Worm (Caenorhabditis elegans) whole organism, mixed stage, embryonic: ENCODE measurements around the gene fbxb-18.

Experiments used
- M03D4.4 ChIP-seq: sonication (generic microtip); optimal IDR thresholded peaks from 2 replicates; lab custom pipeline; 2017; ENCODE audit warnings: mild to moderate bottlenecking, missing genetic modification characterization, missing compliant biosample characterization
- ceh-39 ChIP-seq: fragments of 150-350 bp; optimal IDR thresholded peaks from 2 replicates; lab custom pipeline; 2014; ENCODE audit warnings: missing biosample characterization, missing genetic modification characterization
- ceh-43 ChIP-seq: fragments of 200-800 bp; sonication (Bioruptor generic); optimal IDR thresholded peaks from 2 replicates; lab custom pipeline; 2018; ENCODE audit warnings: mild to moderate bottlenecking, missing genetic modification characterization, moderate library complexity, missing compliant biosample characterization
- ceh-83 ChIP-seq: fragments of 200-800 bp; sonication (Bioruptor generic); optimal IDR thresholded peaks from 2 replicates; lab custom pipeline; 2018; ENCODE audit warnings: mild to moderate bottlenecking, missing genetic modification characterization, missing compliant biosample characterization
- ces-1 ChIP-seq: fragments of 150-350 bp; optimal IDR thresholded peaks from 2 replicates; lab custom pipeline; 2014; ENCODE audit warnings: missing biosample characterization, missing genetic modification reagents, missing genetic modification characterization
- cnd-1 ChIP-seq: fragments of 200-800 bp; sonication (Bioruptor generic); optimal IDR thresholded peaks from 2 replicates; lab custom pipeline; 2018; ENCODE audit warnings: mild to moderate bottlenecking, missing genetic modification characterization, missing compliant biosample characterization
- drap-1 ChIP-seq: fragments of 200-800 bp; sonication (Bioruptor generic); optimal IDR thresholded peaks from 3 replicates; lab custom pipeline; 2018; ENCODE audit warnings: mild to moderate bottlenecking, missing genetic modification characterization, missing compliant biosample characterization
- elt-1 ChIP-seq: sonication (generic microtip); optimal IDR thresholded peaks from 2 replicates; lab custom pipeline; 2017; ENCODE audit warnings: missing genetic modification characterization, mild to moderate bottlenecking, missing compliant biosample characterization, antibody characterized with exemption, moderate library complexity, borderline replicate concordance; ENCODE audit not compliant: insufficient read depth
- elt-3 ChIP-seq: fragments of 150-350 bp; optimal IDR thresholded peaks from 2 replicates; lab custom pipeline; 2014; ENCODE audit warnings: missing biosample characterization, missing genetic modification characterization
- flh-1 ChIP-seq: fragments of 200-800 bp; sonication (Bioruptor generic); optimal IDR thresholded peaks from 2 replicates; lab custom pipeline; 2018; ENCODE audit warnings: mild to moderate bottlenecking, missing genetic modification characterization, moderate library complexity, missing compliant biosample characterization
- ham-2 ChIP-seq: fragments of 200-800 bp; sonication (Bioruptor generic); optimal IDR thresholded peaks from 2 replicates; lab custom pipeline; 2018; ENCODE audit warnings: mild to moderate bottlenecking, missing genetic modification characterization, missing compliant biosample characterization
- lin-32 ChIP-seq: fragments of 200-800 bp; sonication (Bioruptor generic); optimal IDR thresholded peaks from 2 replicates; lab custom pipeline; 2018; ENCODE audit warnings: mild to moderate bottlenecking, missing genetic modification characterization, missing compliant biosample characterization
- lsy-2 ChIP-seq: fragments of 150-350 bp; optimal IDR thresholded peaks from 2 replicates; lab custom pipeline; 2014; ENCODE audit warnings: missing biosample characterization, missing genetic modification characterization
- mab-5 ChIP-seq: fragments of 150-350 bp; optimal IDR thresholded peaks from 2 replicates; lab custom pipeline; 2014; ENCODE audit warnings: missing biosample characterization, missing genetic modification characterization
- mep-1 ChIP-seq: fragments of 150-350 bp; optimal IDR thresholded peaks from 2 replicates; lab custom pipeline; 2017; ENCODE audit warnings: missing biosample characterization, missing genetic modification reagents, missing genetic modification characterization, inconsistent platforms
- mls-2 ChIP-seq: sonication (generic microtip); optimal IDR thresholded peaks from 2 replicates; lab custom pipeline; 2016; ENCODE audit warnings: mild to moderate bottlenecking, missing genetic modification characterization, moderate library complexity, missing compliant biosample characterization
- nhr-2 ChIP-seq: fragments of 150-350 bp; optimal IDR thresholded peaks from 2 replicates; lab custom pipeline; 2014; ENCODE audit warnings: missing biosample characterization, missing genetic modification characterization
- nhr-237 ChIP-seq: fragments of 150-350 bp; optimal IDR thresholded peaks from 2 replicates; lab custom pipeline; 2014; ENCODE audit warnings: missing biosample characterization, missing genetic modification characterization
- nhr-28 ChIP-seq: fragments of 150-350 bp; optimal IDR thresholded peaks from 2 replicates; lab custom pipeline; 2014; ENCODE audit warnings: missing biosample characterization, missing genetic modification characterization
- nhr-76 ChIP-seq: sonication (generic microtip); optimal IDR thresholded peaks from 2 replicates; lab custom pipeline; 2017; ENCODE audit warnings: missing biosample characterization, missing genetic modification characterization
- pha-4 ChIP-seq: fragments of 150-350 bp; optimal IDR thresholded peaks from 2 replicates; lab custom pipeline; 2018; ENCODE audit warnings: missing biosample characterization, missing genetic modification reagents, missing genetic modification characterization
- sem-2 ChIP-seq: fragments of 200-800 bp; sonication (Bioruptor generic); optimal IDR thresholded peaks from 2 replicates; lab custom pipeline; 2018; ENCODE audit warnings: mild to moderate bottlenecking, missing genetic modification characterization, missing compliant biosample characterization
- snpc-4 ChIP-seq: fragments of 150-350 bp; optimal IDR thresholded peaks from 2 replicates; lab custom pipeline; 2014; ENCODE audit warnings: missing biosample characterization, missing genetic modification characterization
- sptf-1 ChIP-seq: sonication (generic microtip); optimal IDR thresholded peaks from 2 replicates; lab custom pipeline; 2017; ENCODE audit warnings: mild to moderate bottlenecking, missing genetic modification characterization, moderate library complexity, missing compliant biosample characterization
- unc-120 ChIP-seq: sonication (generic microtip); optimal IDR thresholded peaks from 2 replicates; lab custom pipeline; 2017; ENCODE audit warnings: missing genetic modification characterization, missing compliant biosample characterization; ENCODE audit not compliant: poor library complexity, severe bottlenecking
- unc-62 ChIP-seq: fragments of 150-350 bp; optimal IDR thresholded peaks from 2 replicates; lab custom pipeline; 2014; ENCODE audit warnings: missing biosample characterization, missing genetic modification reagents, missing genetic modification characterization
- zip-8 ChIP-seq: fragments of 150-350 bp; optimal IDR thresholded peaks from 2 replicates; lab custom pipeline; 2014; ENCODE audit warnings: missing biosample characterization, missing genetic modification characterization

Gene fbxb-18

DNA sequence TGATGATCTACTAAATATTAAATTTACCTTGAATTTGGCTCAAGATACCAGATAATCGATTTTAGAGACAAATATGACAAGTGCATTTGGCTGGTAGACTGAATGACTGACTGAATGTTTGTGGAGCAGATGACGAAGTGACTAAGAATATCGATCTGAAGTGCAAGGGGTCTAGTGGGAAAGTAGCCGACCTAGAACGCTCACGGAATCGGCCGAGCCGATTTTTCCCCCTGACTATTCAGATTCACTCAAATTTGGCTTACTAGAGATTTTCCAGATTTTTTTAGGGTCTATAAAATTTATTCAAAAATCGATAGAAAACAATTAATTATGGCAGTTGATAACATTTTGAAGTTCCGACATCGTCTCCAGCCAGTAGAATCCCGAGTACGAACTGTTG lies 5.8 kb upstream of the fbxb-18 start, which contains the start of gene fbxc-26:
Gene fbxc-26, minus strand, starts transcription at position 101 of the 400 bp plus-strand sequence.
- TF ChIP-seq zip-8 (tag; lab: Kevin White, UChicago) (no peak), nhr-76 (no peak), unc-62 (no peak), sptf-1 (tag; lab: Kevin White, UChicago) (no peak), M03D4.4 (tag; lab: Kevin White, UChicago) (no peak), nhr-28 (tag; lab: Kevin White, UChicago) (no peak), elt-1 (tag; lab: Kevin White, UChicago) (no peak), lsy-2 (tag; lab: Kevin White, UChicago) (no peak), cnd-1 (no peak), ceh-39 (tag; lab: Kevin White, UChicago) (no peak), mab-5 (tag; lab: Kevin White, UChicago) (no peak), elt-3 (tag; lab: Kevin White, UChicago) (no peak), flh-1 (GFP tag; lab: Kevin White, UChicago) (no peak), mls-2 (no peak)

- no peak for TF ChIP-seq lin-32
These were observed 4.1 kb upstream of the fbxb-18 start, which contains the start of gene fbxc-21 for ce11 chrII:1692827-1693226. Gene fbxc-21 (minus strand): TSS chrII:1692927.

- TF ChIP-seq snpc-4 (tag; lab: Kevin White, UChicago) (no peak), ces-1 (GFP tag; lab: Kevin White, UChicago) (no peak), elt-1 (tag; lab: Kevin White, UChicago) (no peak), ceh-43 (GFP tag; lab: Kevin White, UChicago) (no peak), pha-4 (tag; lab: Kevin White, UChicago) (no peak), ceh-83 (GFP tag; lab: Kevin White, UChicago) (no peak), sem-2 (GFP tag; lab: Kevin White, UChicago) (no peak), unc-120 (tag; lab: Kevin White, UChicago) (no peak), nhr-2 (no peak), lsy-2 (tag; lab: Kevin White, UChicago) (no peak), nhr-28 (tag; lab: Kevin White, UChicago) (no peak)
These were observed 2.3 kb upstream of the fbxb-18 start, which contains the start of gene fbxc-22 for ce11 chrII:1691011-1691410. Gene fbxc-22 (minus strand): TSS chrII:1691111.

- no peak for TF ChIP-seq unc-62
- TF ChIP-seq elt-3 (tag; lab: Kevin White, UChicago) = no peak
- TF ChIP-seq M03D4.4 (tag; lab: Kevin White, UChicago) = no peak
- no peak for TF ChIP-seq mab-5 (tag; lab: Kevin White, UChicago)
- TF ChIP-seq snpc-4 (tag; lab: Kevin White, UChicago) = no peak
- TF ChIP-seq ham-2 (GFP tag; lab: Kevin White, UChicago) = no peak
- TF ChIP-seq drap-1 = no peak
- TF ChIP-seq ces-1 (GFP tag; lab: Kevin White, UChicago) = no peak
These were observed 5.0 kb downstream of the fbxb-18 start, which contains the start of gene fbxb-25 for ce11 chrII:1683742-1684141. Gene fbxb-25 (plus strand): TSS chrII:1684042.

ce11 chrII:1682218-1682617 lies 6.5 kb downstream of the fbxb-18 start, which contains the start of gene fbxb-26:
Gene fbxb-26 (plus strand): TSS chrII:1682518.
- no peak for TF ChIP-seq nhr-76
- no peak for TF ChIP-seq mep-1 (tag; lab: Kevin White, UChicago)
- no peak for TF ChIP-seq nhr-28 (tag; lab: Kevin White, UChicago)
- no peak for TF ChIP-seq unc-62
- TF ChIP-seq sem-2 (GFP tag; lab: Kevin White, UChicago) = no peak
- no peak for TF ChIP-seq mls-2

- no peak for TF ChIP-seq ceh-39 (tag; lab: Kevin White, UChicago)
- TF ChIP-seq unc-62 = no peak
- TF ChIP-seq M03D4.4 (tag; lab: Kevin White, UChicago) = no peak
- no peak for TF ChIP-seq lin-32
- TF ChIP-seq nhr-237 (tag; lab: Kevin White, UChicago) = no peak
These were observed 9.6 kb downstream of the fbxb-18 start, which contains the start of gene irld-36 for ce11 chrII:1679081-1679480. Gene irld-36 (plus strand): TSS chrII:1679381.
